Worm (Caenorhabditis elegans): ENCODE measurements around the gene T25B6.5.
A peak's percentile ranks its signal among the peaks of the same experiment; 100 is the strongest.

T25B6.5 gene

DNA sequence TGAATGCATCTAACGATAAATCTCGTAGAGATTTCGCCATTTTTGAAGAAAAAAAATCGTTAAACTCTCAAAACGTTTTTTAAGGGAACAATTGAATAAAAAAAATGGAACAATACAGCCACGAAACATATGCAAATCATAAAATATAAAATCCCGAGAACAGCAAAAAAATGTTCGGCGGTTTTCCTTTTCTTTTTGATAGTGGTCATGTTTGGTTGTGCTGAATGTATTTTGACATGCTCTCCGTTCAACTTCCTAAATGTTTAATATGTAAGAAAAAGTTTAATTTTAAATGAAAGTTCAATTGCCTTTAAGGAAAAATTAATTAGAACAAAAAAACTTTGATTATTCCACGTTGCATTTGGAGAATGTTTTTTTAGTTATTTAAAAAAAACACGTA is 11.1 kb downstream of the T25B6.5 start, which contains the start of gene C24A3.9:
Gene C24A3.9, minus strand, starts transcription at position 101 of the 400 bp plus-strand sequence.
- TF ChIP-seq ama-1 (optimal IDR thresholded peaks at IDR 0.05) (no peak), nhr-12 (tag; optimal IDR thresholded peaks at IDR 0.05) (no peak)

ce11 chrX:8998809-8999208 is 22.7 kb downstream of the T25B6.5 start, which contains the start of gene C24A3.1:
TSS of gene C24A3.1 (plus strand) at chrX:8999071.
- TF ChIP-seq ceh-16 (tag; optimal IDR thresholded peaks at IDR 0.05) (no peak), ceh-82 (tag; optimal IDR thresholded peaks at IDR 0.05) (no peak), fos-1 (tag; optimal IDR thresholded peaks at IDR 0.05) (no peak), zag-1 (tag; optimal IDR thresholded peaks at IDR 0.05) (no peak), lin-15B (tag; optimal IDR thresholded peaks at IDR 0.05) (no peak)

DNA sequence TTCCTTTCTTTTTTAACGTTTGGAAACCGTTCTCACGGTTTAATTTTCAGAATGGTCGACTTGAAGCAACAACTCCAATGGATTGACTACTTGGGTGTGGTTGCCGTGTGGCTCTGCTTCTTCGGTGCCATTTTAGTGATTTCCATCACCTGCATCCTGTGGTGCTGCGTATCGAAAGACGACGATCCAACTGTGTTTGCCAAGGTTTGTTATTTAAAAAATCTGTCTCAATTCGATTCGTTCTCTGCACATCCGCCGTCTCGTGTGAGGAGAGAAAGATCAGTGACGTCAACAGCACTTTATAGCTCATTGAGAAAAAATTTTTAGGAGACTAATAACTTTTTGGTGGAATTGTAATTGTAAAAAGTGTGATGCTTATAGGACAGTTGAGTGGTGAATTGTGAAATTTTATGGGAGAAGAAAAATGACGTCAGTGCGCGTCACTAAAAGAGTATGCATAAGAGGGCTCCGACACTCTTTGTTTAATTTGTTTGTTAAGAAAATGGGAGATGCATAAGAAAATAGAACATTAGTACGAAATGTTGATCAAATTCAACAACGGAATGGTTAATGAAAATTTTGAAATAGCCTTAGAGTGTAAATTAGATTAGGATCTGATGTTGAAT is 24.0 kb downstream of the T25B6.5 start, which contains the start of gene C24A3.2:
Gene C24A3.2, plus strand, starts transcription at position 51 of the 626 bp plus-strand sequence.
- TF ChIP-seq pha-4 (tag; optimal IDR thresholded peaks at IDR 0.05) (peak; percentile 5), lsy-12 (tag; optimal IDR thresholded peaks at IDR 0.05) (no peak), nfya-1 (tag; optimal IDR thresholded peaks at IDR 0.05; ENCODE audit: insufficient read depth) (peak; percentile 19), egl-5 (tag; optimal IDR thresholded peaks at IDR 0.05) (peak; percentile 27)

- no peak for TF ChIP-seq elt-3 (tag; optimal IDR thresholded peaks at IDR 0.05)
- TF ChIP-seq fos-1 (tag; optimal IDR thresholded peaks at IDR 0.05), result no peak
- TF ChIP-seq ceh-28 (tag; optimal IDR thresholded peaks at IDR 0.05), result no peak
- peak; percentile 89 for TF ChIP-seq fkh-10 (GFP tag; optimal IDR thresholded peaks at IDR 0.05)
- no peak for TF ChIP-seq daf-12 (tag; optimal IDR thresholded peaks at IDR 0.05)
- no peak for TF ChIP-seq ceh-9 (tag; optimal IDR thresholded peaks at IDR 0.05)
- TF ChIP-seq pha-4 (tag; optimal IDR thresholded peaks at IDR 0.05), result peak; percentile 27
- TF ChIP-seq elt-2 (tag; optimal IDR thresholded peaks at IDR 0.05), result no peak
Observed at ce11 chrX:8996496-8997116, 24.9 kb downstream of the T25B6.5 start.

- peak; percentile 4 for TF ChIP-seq ceh-28 (tag; optimal IDR thresholded peaks at IDR 0.05)
- peak; percentile 18 for TF ChIP-seq lsy-12 (tag; optimal IDR thresholded peaks at IDR 0.05)
- no peak for TF ChIP-seq ama-1 (optimal IDR thresholded peaks at IDR 0.05)
- no peak for TF ChIP-seq ztf-11 (tag; optimal IDR thresholded peaks at IDR 0.05)
- no peak for TF ChIP-seq ZK546.5 (tag; optimal IDR thresholded peaks at IDR 0.05)
- no peak for TF ChIP-seq lin-15B (tag; optimal IDR thresholded peaks at IDR 0.05)
- TF ChIP-seq nhr-67 (tag; optimal IDR thresholded peaks at IDR 0.05), result no peak
- no peak for TF ChIP-seq fkh-2 (tag; optimal IDR thresholded peaks at IDR 0.05)
- no peak for TF ChIP-seq elt-2 (tag; optimal IDR thresholded peaks at IDR 0.05)
- TF ChIP-seq pha-4 (tag; optimal IDR thresholded peaks at IDR 0.05), result no peak
- no peak for TF ChIP-seq elt-3 (tag; optimal IDR thresholded peaks at IDR 0.05)
- TF ChIP-seq ceh-9 (tag; optimal IDR thresholded peaks at IDR 0.05), result no peak
- no peak for TF ChIP-seq zag-1 (tag; optimal IDR thresholded peaks at IDR 0.05)
- TF ChIP-seq pqm-1 (tag; optimal IDR thresholded peaks at IDR 0.05), result no peak
- TF ChIP-seq nhr-25 (tag; optimal IDR thresholded peaks at IDR 0.05), result no peak
- TF ChIP-seq ceh-16 (tag; optimal IDR thresholded peaks at IDR 0.05), result no peak
- TF ChIP-seq nhr-11 (tag; optimal IDR thresholded peaks at IDR 0.05), result no peak
- no peak for TF ChIP-seq ztf-4 (tag; optimal IDR thresholded peaks at IDR 0.05)
- no peak for TF ChIP-seq nhr-28 (tag; optimal IDR thresholded peaks at IDR 0.05)
- TF ChIP-seq nhr-43 (tag; optimal IDR thresholded peaks at IDR 0.05; ENCODE audit: poor library complexity, severe bottlenecking), result no peak
- no peak for TF ChIP-seq skn-1 (tag; optimal IDR thresholded peaks at IDR 0.05)
- no peak for TF ChIP-seq daf-12 (tag; optimal IDR thresholded peaks at IDR 0.05)
- TF ChIP-seq mml-1 (tag; optimal IDR thresholded peaks at IDR 0.05), result no peak
- TF ChIP-seq eor-1 (tag; optimal IDR thresholded peaks at IDR 0.05), result no peak
- no peak for TF ChIP-seq mdl-1 (tag; optimal IDR thresholded peaks at IDR 0.05)
- no peak for TF ChIP-seq elt-1 (tag; optimal IDR thresholded peaks at IDR 0.05)
- no peak for TF ChIP-seq aly-2 (tag; optimal IDR thresholded peaks at IDR 0.05)
- TF ChIP-seq unc-62 (GFP tag; optimal IDR thresholded peaks at IDR 0.05), result no peak
- TF ChIP-seq lin-39 (tag; optimal IDR thresholded peaks at IDR 0.05), result peak; percentile 61
- no peak for TF ChIP-seq fos-1 (tag; optimal IDR thresholded peaks at IDR 0.05)
- peak; percentile 16 for TF ChIP-seq ceh-82 (tag; optimal IDR thresholded peaks at IDR 0.05)
- peak; percentile 34 for TF ChIP-seq tbx-2 (tag; optimal IDR thresholded peaks at IDR 0.05)
- TF ChIP-seq nhr-237 (tag; optimal IDR thresholded peaks at IDR 0.05), result no peak
- no peak for TF ChIP-seq nhr-23 (tag; optimal IDR thresholded peaks at IDR 0.05)
- TF ChIP-seq R02D3.7 (tag; optimal IDR thresholded peaks at IDR 0.05), result no peak
- no peak for TF ChIP-seq jun-1 (tag; optimal IDR thresholded peaks at IDR 0.05)
- TF ChIP-seq hmg-11 (tag; optimal IDR thresholded peaks at IDR 0.05), result peak; percentile 90
- TF ChIP-seq nhr-76 (tag; optimal IDR thresholded peaks at IDR 0.05), result no peak
Observed at ce11 chrX:8995527-8995946, 26.0 kb downstream of the T25B6.5 start.

All from whole organism, L3 larva.